Worm (Caenorhabditis elegans) whole organism, late embryonic: Measurements from ENCODE around the gene grd-7.

ENCODE experiments used
- Y22D7AL.16 ChIP-seq: sonication (generic microtip); optimal IDR thresholded peaks from 2 replicates; lab custom pipeline; 2016; ENCODE audit warnings: missing genetic modification characterization, missing compliant biosample characterization
- ceh-14 ChIP-seq: sonication (generic microtip); optimal IDR thresholded peaks from 2 replicates; lab custom pipeline; 2016; ENCODE audit warnings: missing genotype, missing genetic modification characterization, missing compliant biosample characterization
- ceh-2 ChIP-seq: sonication (generic microtip); optimal IDR thresholded peaks from 2 replicates; lab custom pipeline; 2016; ENCODE audit warnings: missing genotype, missing genetic modification characterization, missing compliant biosample characterization
- ceh-48 ChIP-seq: sonication (generic microtip); optimal IDR thresholded peaks from 2 replicates; lab custom pipeline; 2016; ENCODE audit warnings: missing genetic modification characterization, inconsistent platforms, missing compliant biosample characterization
- fkh-10 ChIP-seq: fragments of 150-350 bp; optimal IDR thresholded peaks from 2 replicates; lab custom pipeline; 2014; ENCODE audit warnings: missing biosample characterization, missing genetic modification reagents, missing genetic modification characterization
- gmeb-2 ChIP-seq: sonication (generic microtip); optimal IDR thresholded peaks from 2 replicates; lab custom pipeline; 2016; ENCODE audit warnings: missing genetic modification characterization, inconsistent platforms, missing compliant biosample characterization
- mec-3 ChIP-seq: sonication (generic microtip); optimal IDR thresholded peaks from 2 replicates; lab custom pipeline; 2016; ENCODE audit warnings: borderline replicate concordance, missing genetic modification characterization, missing compliant biosample characterization
- odd-2 ChIP-seq: sonication (generic microtip); optimal IDR thresholded peaks from 2 replicates; lab custom pipeline; 2017; ENCODE audit warnings: antibody characterized with exemption, mild to moderate bottlenecking, missing genetic modification characterization, missing compliant biosample characterization
- unc-42 ChIP-seq: sonication (generic microtip); optimal IDR thresholded peaks from 2 replicates; lab custom pipeline; 2016; ENCODE audit warnings: missing genotype, missing genetic modification characterization, missing compliant biosample characterization

grd-7 gene

DNA sequence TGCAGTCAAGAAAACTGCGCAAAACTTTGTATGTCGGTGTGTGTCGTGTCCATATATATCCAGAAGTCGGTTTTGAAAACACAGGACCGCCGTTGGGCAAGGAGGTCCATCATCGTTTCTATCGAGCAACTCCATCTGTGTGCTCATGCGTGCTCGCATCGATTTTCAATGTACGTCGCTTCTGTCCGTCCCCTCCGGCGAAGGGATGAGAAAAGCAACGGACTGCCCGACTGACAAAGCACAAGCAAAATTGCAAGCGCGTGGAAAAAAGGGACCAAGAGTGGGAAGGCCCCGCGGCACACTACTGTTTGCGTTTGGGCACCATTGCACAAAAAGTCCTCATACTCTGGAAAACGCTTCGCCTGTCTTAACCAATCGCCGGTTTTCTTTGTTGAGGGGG is 46.9 kb downstream of the grd-7 start:
- TF ChIP-seq ceh-48 (peak; percentile 84), ceh-14 (tag; lab: Kevin White, UChicago) (no peak)
- TF ChIP-seq, all 69 proteins: peak for 1

DNA sequence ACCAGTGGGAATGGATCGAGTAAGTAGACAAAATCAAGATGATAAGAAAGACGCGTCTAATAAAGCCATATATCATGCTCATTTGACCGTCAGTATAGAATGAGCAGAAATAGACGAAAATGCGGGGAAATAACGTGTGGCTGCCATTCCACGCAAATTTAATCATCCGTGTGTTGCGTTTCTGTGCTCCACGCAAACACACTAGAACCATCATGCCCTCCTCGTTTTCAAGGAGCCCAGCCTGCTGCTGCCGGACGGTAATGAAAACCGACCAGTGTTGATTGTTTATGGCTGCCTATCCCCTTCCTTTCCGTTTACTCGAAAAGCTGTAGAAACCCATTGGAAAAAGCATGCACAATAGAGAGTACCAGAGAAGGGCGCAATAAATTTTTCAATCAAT is 49.1 kb downstream of the grd-7 start:
- TF ChIP-seq unc-42 (tag; lab: Kevin White, UChicago) (peak; percentile 56), ceh-2 (no peak), mec-3 (tag; lab: Kevin White, UChicago) (no peak), Y22D7AL.16 (no peak), gmeb-2 (tag; lab: Kevin White, UChicago) (no peak), odd-2 (tag; lab: Kevin White, UChicago) (no peak), fkh-10 (GFP tag; lab: Kevin White, UChicago) (no peak)
